Worm (Caenorhabditis elegans): ENCODE results near the gene dyf-13.

dyf-13 gene

ce11 chrII:7131871-7132693 is 39.1 kb downstream of the dyf-13 start, which contains the start of the genes T07F8.4 and gld-3:
Gene T07F8.4, minus strand, starts transcription at chrII:7132032.
Gene gld-3, plus strand, starts transcription at chrII:7132643.
- no peak for TF ChIP-seq elt-1 (tag; optimal IDR thresholded peaks at IDR 0.05)
- TF ChIP-seq nhr-43 (tag; optimal IDR thresholded peaks at IDR 0.05; ENCODE audit: poor library complexity, severe bottlenecking), result no peak
- no peak for TF ChIP-seq nhr-76 (tag; optimal IDR thresholded peaks at IDR 0.05)
- no peak for TF ChIP-seq zag-1 (tag; optimal IDR thresholded peaks at IDR 0.05)
- TF ChIP-seq elt-2 (tag; optimal IDR thresholded peaks at IDR 0.05), result no peak
- TF ChIP-seq nfya-1 (tag; optimal IDR thresholded peaks at IDR 0.05; ENCODE audit: insufficient read depth), result peak; percentile 83
- peak; percentile 14 for TF ChIP-seq nhr-25 (tag; optimal IDR thresholded peaks at IDR 0.05)
- no peak for TF ChIP-seq ceh-9 (tag; optimal IDR thresholded peaks at IDR 0.05)
- TF ChIP-seq hmg-11 (tag; optimal IDR thresholded peaks at IDR 0.05), result no peak
- TF ChIP-seq lin-39 (tag; optimal IDR thresholded peaks at IDR 0.05), result no peak
- no peak for TF ChIP-seq jun-1 (tag; optimal IDR thresholded peaks at IDR 0.05)
- TF ChIP-seq elt-3 (tag; optimal IDR thresholded peaks at IDR 0.05), result no peak
- TF ChIP-seq ztf-11 (tag; optimal IDR thresholded peaks at IDR 0.05), result no peak
- peak; percentile 36 for TF ChIP-seq lin-15B (tag; optimal IDR thresholded peaks at IDR 0.05)
- TF ChIP-seq nhr-77 (tag; optimal IDR thresholded peaks at IDR 0.05), result no peak

DNA sequence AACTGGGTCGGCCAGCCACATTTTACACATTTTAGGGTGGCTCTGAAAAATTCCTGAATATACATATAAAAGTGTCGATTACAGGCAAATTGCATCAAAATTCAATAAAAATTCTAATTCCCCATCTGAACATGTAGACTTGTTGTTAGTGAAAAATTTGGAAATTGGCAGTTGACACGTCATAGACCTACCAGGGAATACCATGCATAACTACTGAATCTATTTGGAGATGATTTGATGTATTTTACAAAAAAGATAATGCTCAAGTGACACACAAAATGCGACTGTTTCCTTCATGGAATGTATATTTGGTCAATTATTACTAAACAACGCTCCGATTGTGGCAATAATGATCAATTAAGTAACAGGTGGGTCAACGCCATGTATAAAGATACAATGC is 44.7 kb downstream of the dyf-13 start, which contains the start of gene F10E7.1:
Gene F10E7.1 (plus strand): TSS at position 301 of the 400 bp plus-strand sequence.
- TF ChIP-seq nhr-43 (tag; optimal IDR thresholded peaks at IDR 0.05; ENCODE audit: poor library complexity, severe bottlenecking), result no peak
- TF ChIP-seq mml-1 (tag; optimal IDR thresholded peaks at IDR 0.05), result no peak
- no peak for TF ChIP-seq ceh-28 (tag; optimal IDR thresholded peaks at IDR 0.05)
- no peak for TF ChIP-seq unc-62 (GFP tag; optimal IDR thresholded peaks at IDR 0.05)
- no peak for TF ChIP-seq egl-5 (tag; optimal IDR thresholded peaks at IDR 0.05)
- no peak for TF ChIP-seq elt-3 (tag; optimal IDR thresholded peaks at IDR 0.05)
- no peak for TF ChIP-seq nhr-12 (tag; optimal IDR thresholded peaks at IDR 0.05)
- no peak for TF ChIP-seq ceh-16 (tag; optimal IDR thresholded peaks at IDR 0.05)
- no peak for TF ChIP-seq daf-12 (tag; optimal IDR thresholded peaks at IDR 0.05)
- TF ChIP-seq nhr-23 (tag; optimal IDR thresholded peaks at IDR 0.05), result no peak
- no peak for TF ChIP-seq pha-4 (tag; optimal IDR thresholded peaks at IDR 0.05)
- no peak for TF ChIP-seq nhr-77 (tag; optimal IDR thresholded peaks at IDR 0.05)
- no peak for TF ChIP-seq unc-39 (tag; optimal IDR thresholded peaks at IDR 0.05)
- TF ChIP-seq mdl-1 (tag; optimal IDR thresholded peaks at IDR 0.05), result no peak
- no peak for TF ChIP-seq hmg-11 (tag; optimal IDR thresholded peaks at IDR 0.05)

DNA sequence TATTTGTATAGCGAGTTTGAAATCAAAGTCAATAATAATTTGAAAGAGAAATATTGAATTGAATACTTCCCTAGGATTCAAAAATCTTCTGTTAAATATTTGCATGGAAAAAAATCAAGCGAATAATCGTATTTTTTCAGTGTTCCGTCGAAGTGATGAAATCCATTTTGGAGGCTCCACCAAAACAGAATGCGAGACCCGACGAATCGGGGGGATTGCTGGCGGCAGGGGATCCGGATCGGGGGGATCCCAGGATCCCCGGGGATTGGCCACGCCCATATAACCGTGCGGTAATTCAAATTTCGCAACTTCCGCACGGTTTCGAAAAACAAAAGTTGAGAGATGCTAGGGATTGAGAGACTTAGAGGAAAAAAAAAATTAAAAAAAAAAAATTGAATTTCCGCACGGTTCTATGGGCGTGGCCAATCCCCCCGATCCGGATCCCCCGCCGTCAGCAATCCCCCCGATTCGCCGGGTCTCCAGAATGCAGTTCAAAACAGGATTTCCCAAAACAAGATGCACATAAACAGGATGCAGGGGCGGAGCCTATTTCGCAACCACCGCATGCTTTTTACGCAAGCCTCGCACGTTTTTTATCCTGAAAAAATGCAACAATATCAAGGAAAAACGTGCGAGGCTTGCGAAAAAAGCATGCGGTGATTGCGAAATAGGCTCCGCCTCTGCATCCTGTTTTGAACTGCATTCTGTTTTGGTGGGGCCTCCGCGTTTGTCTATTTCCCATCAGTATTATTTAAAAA is 48.3 kb downstream of the dyf-13 start, which contains the start of gene F10E7.11:
Gene F10E7.11 (minus strand): TSS at position 232 of the 758 bp plus-strand sequence.
- TF ChIP-seq zag-1 (tag; optimal IDR thresholded peaks at IDR 0.05) (no peak), lin-15B (tag; optimal IDR thresholded peaks at IDR 0.05) (peak; percentile 2), nhr-43 (tag; optimal IDR thresholded peaks at IDR 0.05; ENCODE audit: poor library complexity, severe bottlenecking) (no peak), nfya-1 (tag; optimal IDR thresholded peaks at IDR 0.05; ENCODE audit: insufficient read depth) (peak; percentile 11)

DNA sequence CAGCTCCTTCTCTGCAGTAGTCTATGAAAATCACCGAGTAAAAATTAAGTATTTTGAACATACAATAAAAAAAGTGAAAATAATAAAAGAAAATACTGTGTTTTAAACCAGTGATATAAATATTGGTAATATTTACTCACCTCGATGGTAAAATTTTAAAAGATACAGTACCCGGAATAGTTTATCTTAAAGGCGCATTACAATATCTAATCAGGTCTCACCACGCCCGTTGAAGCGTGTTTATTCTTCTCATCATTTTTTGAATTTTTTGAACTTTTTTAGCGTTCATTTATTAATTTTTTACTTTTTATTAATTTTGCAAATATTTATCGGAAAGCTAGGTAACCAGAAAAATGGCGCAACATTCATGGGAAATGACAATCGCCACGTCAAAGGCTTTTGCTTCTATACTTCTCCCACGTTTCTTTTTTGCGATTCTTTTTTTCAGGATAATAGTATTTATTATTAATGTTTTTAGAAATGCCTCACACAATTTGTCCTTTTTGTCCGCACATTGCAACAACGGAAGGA is 49.3 kb downstream of the dyf-13 start, which contains the start of gene F10E7.2:
Gene F10E7.2 (plus strand): TSS at position 481 of the 531 bp plus-strand sequence.
- TF ChIP-seq snpc-4 (tag; optimal IDR thresholded peaks at IDR 0.05) (no peak), ztf-11 (tag; optimal IDR thresholded peaks at IDR 0.05) (no peak), sea-2 (GFP tag; optimal IDR thresholded peaks at IDR 0.05) (no peak), nhr-43 (tag; optimal IDR thresholded peaks at IDR 0.05; ENCODE audit: poor library complexity, severe bottlenecking) (no peak), lsy-12 (tag; optimal IDR thresholded peaks at IDR 0.05) (no peak), nhr-77 (tag; optimal IDR thresholded peaks at IDR 0.05) (no peak), R02D3.7 (tag; optimal IDR thresholded peaks at IDR 0.05) (no peak), elt-1 (tag; optimal IDR thresholded peaks at IDR 0.05) (no peak), ceh-28 (tag; optimal IDR thresholded peaks at IDR 0.05) (no peak)

All from whole organism, L3 larva.